Fruit fly (Drosophila melanogaster) whole organism, wandering third instar larva: ENCODE measurements around the gene Archease.

Experiments
- Abd-B ChIP-seq: fragments of >200 bp; optimal IDR thresholded peaks from 2 replicates; lab custom pipeline; 2017; ENCODE audit warnings: missing biosample characterization, missing genetic modification characterization
- CG32264 ChIP-seq: fragments of 200-800 bp; sonication (Bioruptor generic); optimal IDR thresholded peaks from 2 replicates; lab custom pipeline; 2016; ENCODE audit warnings: missing biosample characterization, missing genetic modification characterization
- CG9705 ChIP-seq: fragments of 200-800 bp; sonication (Bioruptor generic); optimal IDR thresholded peaks from 2 replicates; lab custom pipeline; 2018; ENCODE audit warnings: missing biosample characterization, mild to moderate bottlenecking, missing genetic modification characterization
- CrebA ChIP-seq: fragments of 200-800 bp; sonication (Bioruptor generic); optimal IDR thresholded peaks from 2 replicates; lab custom pipeline; 2016; ENCODE audit warnings: missing biosample characterization, mild to moderate bottlenecking, missing genetic modification characterization, borderline replicate concordance
- Dfd ChIP-seq: fragments of >200 bp; optimal IDR thresholded peaks from 2 replicates; lab custom pipeline; 2017; ENCODE audit warnings: missing biosample characterization, missing genetic modification characterization
- Dif ChIP-seq: fragments of 200-275, 200-300 bp; sonication (Bioruptor generic); optimal IDR thresholded peaks from 2 replicates; lab custom pipeline; 2018; ENCODE audit warnings: missing biosample characterization, missing genetic modification characterization; ENCODE audit not compliant: partially characterized antibody
- GATAd ChIP-seq: sonication (Bioruptor generic); optimal IDR thresholded peaks from 2 replicates; lab custom pipeline; 2016; ENCODE audit warnings: missing biosample characterization, missing genetic modification characterization
- HLH106 ChIP-seq: fragments of 200-800 bp; optimal IDR thresholded peaks from 3 replicates; lab custom pipeline; 2019; ENCODE audit warnings: missing biosample characterization, mild to moderate bottlenecking, missing genetic modification characterization, moderate library complexity
- Hnf4 ChIP-seq: fragments of 200-800 bp; sonication (Bioruptor generic); optimal IDR thresholded peaks from 2 replicates; lab custom pipeline; 2016; ENCODE audit warnings: missing biosample characterization, mild to moderate bottlenecking, missing genetic modification characterization
- Hr83 ChIP-seq: fragments of 200-300 bp; sonication (Bioruptor generic); optimal IDR thresholded peaks from 2 replicates; lab custom pipeline; 2016; ENCODE audit warnings: missing biosample characterization, mild to moderate bottlenecking, missing genetic modification characterization, moderate library complexity; ENCODE audit not compliant: poor library complexity, severe bottlenecking
- Jra ChIP-seq: sonication (Bioruptor generic); optimal IDR thresholded peaks from 2 replicates; lab custom pipeline; 2016; ENCODE audit warnings: missing biosample characterization, missing genetic modification characterization
- Mio ChIP-seq: sonication (Bioruptor generic); optimal IDR thresholded peaks from 2 replicates; lab custom pipeline; 2016; ENCODE audit warnings: missing biosample characterization, missing genetic modification characterization
- N ChIP-seq: fragments of >200 bp; optimal IDR thresholded peaks from 2 replicates; lab custom pipeline; 2018; ENCODE audit warnings: missing biosample characterization, missing external identifiers, missing genetic modification characterization
- OdsH ChIP-seq: fragments of 200-800 bp; sonication (Bioruptor generic); optimal IDR thresholded peaks from 2 replicates; lab custom pipeline; 2016; ENCODE audit warnings: missing biosample characterization, mild to moderate bottlenecking, missing genetic modification characterization
- Rel ChIP-seq, 2 experiments: fragments of 200-800 bp; sonication (Bioruptor generic) in 1 of 2; optimal IDR thresholded peaks; 2 replicates in 1 of 2; 3 replicates in 1 of 2; lab custom pipeline; 2016 to 2019; ENCODE audit warnings: mild to moderate bottlenecking in 2 of 2, missing biosample characterization in 2 of 2, missing genetic modification characterization in 2 of 2, moderate library complexity in 1 of 2
- Sp1 ChIP-seq: fragments of 200-800 bp; sonication (Bioruptor generic); optimal IDR thresholded peaks from 3 replicates; lab custom pipeline; 2019; ENCODE audit warnings: missing biosample characterization, mild to moderate bottlenecking, missing genetic modification characterization, moderate library complexity
- Vsx2 ChIP-seq: fragments of 200-300, 225-300 bp; sonication (Bioruptor generic); optimal IDR thresholded peaks from 2 replicates; lab custom pipeline; 2018; ENCODE audit warnings: missing biosample characterization, missing genetic modification characterization; ENCODE audit not compliant: partially characterized antibody
- br ChIP-seq: fragments of 200-800 bp; sonication (Bioruptor generic); optimal IDR thresholded peaks from 2 replicates; lab custom pipeline; 2016; ENCODE audit warnings: missing biosample characterization, missing genetic modification characterization
- brk ChIP-seq: fragments of 200-800 bp; sonication (Bioruptor generic); optimal IDR thresholded peaks from 2 replicates; lab custom pipeline; 2016; ENCODE audit warnings: missing biosample characterization, mild to moderate bottlenecking, missing genetic modification characterization
- dsf ChIP-seq: sonication (Bioruptor generic); optimal IDR thresholded peaks from 2 replicates; lab custom pipeline; 2016; ENCODE audit warnings: missing biosample characterization, missing genetic modification characterization, borderline replicate concordance
- ey ChIP-seq: fragments of 200-800 bp; sonication (Bioruptor generic); optimal IDR thresholded peaks from 2 replicates; lab custom pipeline; 2016; ENCODE audit warnings: missing biosample characterization, missing genetic modification characterization
- foxo ChIP-seq, 2 experiments: fragments of 200-800 bp; sonication (Bioruptor generic); optimal IDR thresholded peaks; 2 replicates in 1 of 2; 3 replicates in 1 of 2; lab custom pipeline; 2016 to 2017; ENCODE audit warnings: missing biosample characterization in 2 of 2, missing genetic modification characterization in 2 of 2
- fru ChIP-seq: fragments of 200-800 bp; sonication (Bioruptor generic); optimal IDR thresholded peaks from 3 replicates; lab custom pipeline; 2016; ENCODE audit warnings: missing biosample characterization, mild to moderate bottlenecking, missing genetic modification characterization
- h ChIP-seq: fragments of 200-800 bp; sonication (Bioruptor generic); optimal IDR thresholded peaks from 3 replicates; lab custom pipeline; 2016; ENCODE audit warnings: missing biosample characterization, mild to moderate bottlenecking, missing genetic modification characterization
- jim ChIP-seq: fragments of 175-275, 200-325 bp; sonication (Bioruptor generic); optimal IDR thresholded peaks from 2 replicates; lab custom pipeline; 2016; ENCODE audit warnings: missing biosample characterization, mild to moderate bottlenecking, missing genetic modification characterization
- lola ChIP-seq: fragments of >200 bp; optimal IDR thresholded peaks from 2 replicates; lab custom pipeline; 2017; ENCODE audit warnings: missing biosample characterization, missing genetic modification characterization
- psq ChIP-seq: fragments of 200-800 bp; sonication (Bioruptor generic); optimal IDR thresholded peaks from 3 replicates; lab custom pipeline; 2017; ENCODE audit warnings: missing biosample characterization, mild to moderate bottlenecking, missing genetic modification characterization, moderate library complexity
- rgr ChIP-seq: fragments of 200-800 bp; sonication (Bioruptor generic); optimal IDR thresholded peaks from 3 replicates; lab custom pipeline; 2016; ENCODE audit warnings: missing biosample characterization, mild to moderate bottlenecking, missing genetic modification characterization
- sage ChIP-seq: fragments of 200-800 bp; sonication (Bioruptor generic); optimal IDR thresholded peaks from 2 replicates; lab custom pipeline; 2016; ENCODE audit warnings: missing biosample characterization, mild to moderate bottlenecking, missing genetic modification characterization
- sv ChIP-seq: fragments of 200-800 bp; sonication (Bioruptor generic); optimal IDR thresholded peaks from 3 replicates; lab custom pipeline; 2016; ENCODE audit warnings: missing biosample characterization, missing genetic modification characterization
- tai ChIP-seq: sonication (Bioruptor generic); optimal IDR thresholded peaks from 2 replicates; lab custom pipeline; 2016; ENCODE audit warnings: missing biosample characterization, missing genetic modification characterization
- usp ChIP-seq: fragments of >200 bp; optimal IDR thresholded peaks from 2 replicates; lab custom pipeline; 2017; ENCODE audit warnings: missing biosample characterization, missing genetic modification characterization
- woc ChIP-seq: sonication (Bioruptor generic); optimal IDR thresholded peaks from 2 replicates; lab custom pipeline; 2016; ENCODE audit warnings: missing biosample characterization, mild to moderate bottlenecking, missing genetic modification characterization

Gene Archease

DNA sequence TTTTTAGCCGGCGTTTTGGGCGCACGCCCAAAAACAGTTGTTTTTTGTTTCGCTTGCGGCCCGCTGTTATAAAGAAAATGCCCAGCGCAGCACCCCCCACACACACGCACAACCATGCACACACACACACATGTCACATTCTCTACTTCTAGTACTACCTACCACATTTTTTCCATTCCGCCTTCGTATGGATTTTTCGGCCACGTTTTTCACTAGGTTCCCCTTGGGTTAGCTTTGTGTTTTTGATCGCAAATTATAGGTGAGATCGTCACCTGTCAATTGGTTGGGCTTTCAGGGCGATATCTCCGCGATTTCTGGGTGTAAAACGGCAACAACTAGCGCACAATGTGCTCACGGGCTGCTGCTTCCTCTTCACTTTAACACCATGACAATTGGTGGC is 2.7 kb downstream of the Archease start:
- TF ChIP-seq dsf (no peak), h (peak; percentile 36)

dm6 chr3R:21658752-21659468 is 3.9 kb downstream of the Archease start:
- TF ChIP-seq sv (GFP tag; lab: Kevin White, UChicago) = no peak
- no peak for TF ChIP-seq h
- TF ChIP-seq Dif (GFP tag; lab: Kevin White, UChicago) = no peak
- no peak for TF ChIP-seq Rel (GFP tag; optimal IDR thresholded peaks at IDR 0.05; lab: Kevin White, UChicago)
- TF ChIP-seq Rel (tag; optimal IDR thresholded peaks at IDR 0.05; lab: Kevin White, UChicago) = no peak
- no peak for TF ChIP-seq foxo (GFP tag; optimal IDR thresholded peaks at IDR 0.05; lab: Kevin White, UChicago)
- TF ChIP-seq sage (GFP tag; lab: Kevin White, UChicago) = no peak
- TF ChIP-seq HLH106 (tag; lab: Kevin White, UChicago) = no peak
- TF ChIP-seq CG32264 (GFP tag; lab: Kevin White, UChicago) = no peak
- no peak for TF ChIP-seq Hnf4 (GFP tag; lab: Kevin White, UChicago)
- TF ChIP-seq tai (GFP tag; lab: Kevin White, UChicago) = no peak
- TF ChIP-seq CrebA (GFP tag; lab: Kevin White, UChicago) = no peak
- no peak for TF ChIP-seq Hr83
- TF ChIP-seq Mio (GFP tag; lab: Kevin White, UChicago) = no peak
- no peak for TF ChIP-seq N (GFP tag; lab: Kevin White, UChicago)

dm6 chr3R:21658281-21658680 is 4.5 kb downstream of the Archease start:
- TF ChIP-seq psq (GFP tag; lab: Kevin White, UChicago) = peak; percentile 30
- peak; percentile 9 for TF ChIP-seq Hnf4 (GFP tag; lab: Kevin White, UChicago)
- TF ChIP-seq brk (GFP tag; lab: Kevin White, UChicago) = peak; percentile 3
- TF ChIP-seq HLH106 (tag; lab: Kevin White, UChicago) = no peak
- TF ChIP-seq Rel (GFP tag; optimal IDR thresholded peaks at IDR 0.05; lab: Kevin White, UChicago) = peak; percentile 66
- no peak for TF ChIP-seq Rel (tag; optimal IDR thresholded peaks at IDR 0.05; lab: Kevin White, UChicago)
- TF ChIP-seq fru (GFP tag; lab: Kevin White, UChicago) = peak; percentile 55
- no peak for TF ChIP-seq CG32264 (GFP tag; lab: Kevin White, UChicago)

dm6 chr3R:21657489-21658018 is 5.2 kb downstream of the Archease start:
- TF ChIP-seq GATAd (no peak), fru (GFP tag; lab: Kevin White, UChicago) (peak; percentile 17), woc (peak; percentile 33), h (no peak), lola (no peak)

DNA sequence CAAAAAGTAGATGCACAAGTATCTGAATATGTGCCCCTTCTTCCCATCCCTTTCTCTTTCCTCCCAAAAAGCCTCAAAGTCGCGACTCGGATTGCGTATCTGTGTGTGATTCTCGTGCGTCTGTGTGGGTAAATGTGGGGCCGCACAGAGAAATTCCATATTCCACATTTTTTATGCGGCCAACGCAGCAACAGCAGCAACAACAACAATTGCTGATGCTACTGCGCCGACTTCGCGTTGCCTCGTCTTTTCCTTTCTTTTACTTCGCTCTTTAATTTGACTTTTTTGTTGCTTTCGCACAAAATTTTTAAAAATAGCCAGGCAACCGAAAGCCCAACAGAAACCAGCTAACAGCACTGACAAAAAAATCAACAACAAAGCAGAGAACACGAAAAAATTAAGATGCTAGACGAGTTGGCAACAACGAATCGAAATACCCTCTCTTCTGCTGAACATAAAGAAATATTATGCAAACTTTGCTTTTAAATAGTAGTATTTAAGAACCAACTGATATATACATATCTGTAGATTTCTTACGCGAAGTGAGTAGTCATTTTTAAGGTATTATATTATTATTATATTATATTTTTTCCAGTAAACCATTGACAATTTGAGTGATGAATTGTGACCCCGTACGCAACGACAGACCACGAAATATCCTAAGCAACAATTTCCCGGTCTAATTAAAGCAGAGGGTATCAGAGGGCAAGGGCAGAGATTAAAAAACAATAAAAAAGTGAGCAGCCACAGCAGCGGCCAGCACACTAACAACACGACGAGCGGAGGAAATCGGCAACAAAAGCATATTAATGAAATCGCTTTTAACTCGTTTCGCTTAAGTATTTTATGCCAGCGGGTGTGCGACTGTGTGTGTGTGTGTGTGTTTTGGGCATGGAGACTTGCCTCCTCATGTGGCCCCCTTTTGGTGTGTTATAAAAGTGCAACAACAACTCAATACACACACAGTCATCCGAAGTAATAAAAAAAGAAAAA is 6.0 kb downstream of the Archease start:
- TF ChIP-seq br (GFP tag; lab: Kevin White, UChicago) (peak; percentile 27), jim (GFP tag; lab: Kevin White, UChicago) (no peak), psq (GFP tag; lab: Kevin White, UChicago) (peak; percentile 83), fru (GFP tag; lab: Kevin White, UChicago) (peak; percentile 57), Hnf4 (GFP tag; lab: Kevin White, UChicago) (no peak), sv (GFP tag; lab: Kevin White, UChicago) (peak; percentile 31), ey (peak; percentile 58), N (GFP tag; lab: Kevin White, UChicago) (no peak), Rel (GFP tag; optimal IDR thresholded peaks at IDR 0.05; lab: Kevin White, UChicago) (no peak), Rel (tag; optimal IDR thresholded peaks at IDR 0.05; lab: Kevin White, UChicago) (no peak), GATAd (no peak), OdsH (GFP tag; lab: Kevin White, UChicago) (peak; percentile 71), Abd-B (no peak), Mio (GFP tag; lab: Kevin White, UChicago) (no peak), Hr83 (peak; percentile 17), woc (peak; percentile 71), brk (GFP tag; lab: Kevin White, UChicago) (peak; percentile 48), CrebA (GFP tag; lab: Kevin White, UChicago) (peak; percentile 0), h (peak; percentile 71), foxo (GFP tag; optimal IDR thresholded peaks at IDR 0.05; lab: Kevin White, UChicago) (peak in 1 of 2 experiments; percentile 68), dsf (no peak), Sp1 (GFP tag; lab: Kevin White, UChicago) (peak; percentile 65), CG9705 (GFP tag; lab: Kevin White, UChicago) (no peak), Vsx2 (GFP tag; lab: Kevin White, UChicago) (no peak), HLH106 (tag; lab: Kevin White, UChicago) (peak; percentile 49), usp (GFP tag; lab: Kevin White, UChicago) (no peak), Dif (GFP tag; lab: Kevin White, UChicago) (peak; percentile 33), Jra (GFP tag; lab: Kevin White, UChicago) (no peak), CG32264 (GFP tag; lab: Kevin White, UChicago) (no peak), rgr (GFP tag; lab: Kevin White, UChicago) (peak; percentile 57), Dfd (GFP tag; lab: Kevin White, UChicago) (peak; percentile 41), sage (GFP tag; lab: Kevin White, UChicago) (no peak)
